Fruit fly (Drosophila melanogaster) whole organism, prepupa: Measurements from ENCODE around the gene CG2841.

Experiments
- CG10631 ChIP-seq: fragments of 200-800 bp; sonication (Bioruptor generic); optimal IDR thresholded peaks from 2 replicates; lab custom pipeline; 2016; ENCODE audit warnings: missing biosample characterization, missing genetic modification characterization
- CG11294 ChIP-seq: fragments of 200-800 bp; sonication (Bioruptor generic); IDR thresholded peaks from 2 replicates; pipeline ENCODE4 v1.3.6; 2022; ENCODE audit warnings: missing biosample characterization, missing genetic modification characterization
- CG1621 ChIP-seq: fragments of 200-800 bp; sonication (Bioruptor generic); optimal IDR thresholded peaks from 3 replicates; lab custom pipeline; 2018; ENCODE audit warnings: missing biosample characterization, mild to moderate bottlenecking, missing genetic modification characterization
- CG16779 ChIP-seq: fragments of 200-800 bp; sonication (Bioruptor generic); optimal IDR thresholded peaks from 3 replicates; lab custom pipeline; 2017; ENCODE audit warnings: missing biosample characterization, mild to moderate bottlenecking, missing genetic modification characterization
- CG3032 ChIP-seq: fragments of 200-800 bp; optimal IDR thresholded peaks from 2 replicates; lab custom pipeline; 2019; ENCODE audit warnings: missing biosample characterization, mild to moderate bottlenecking, missing genetic modification characterization, moderate library complexity
- CG31627 ChIP-seq: fragments of 200-800 bp; sonication (Bioruptor generic); optimal IDR thresholded peaks from 3 replicates; lab custom pipeline; 2016; ENCODE audit warnings: missing biosample characterization, missing genetic modification characterization
- CG32006 ChIP-seq: fragments of 200-800 bp; sonication (Bioruptor generic); optimal IDR thresholded peaks from 3 replicates; lab custom pipeline; 2017; ENCODE audit warnings: missing biosample characterization, mild to moderate bottlenecking, missing genetic modification characterization
- CG34406 ChIP-seq: fragments of 200-800 bp; sonication (Bioruptor generic); optimal IDR thresholded peaks from 3 replicates; lab custom pipeline; 2016; ENCODE audit warnings: missing biosample characterization, missing genetic modification characterization
- CG3919 ChIP-seq: fragments of 200-800 bp; sonication (Bioruptor generic); optimal IDR thresholded peaks from 3 replicates; lab custom pipeline; 2016; ENCODE audit warnings: missing biosample characterization, missing genetic modification characterization
- CG4318 ChIP-seq: fragments of 200-800 bp; sonication (Bioruptor generic); optimal IDR thresholded peaks from 3 replicates; lab custom pipeline; 2017; ENCODE audit warnings: missing biosample characterization, mild to moderate bottlenecking, missing genetic modification characterization
- CG6163 ChIP-seq: fragments of 200-800 bp; sonication (Bioruptor generic); IDR thresholded peaks from 3 replicates; pipeline ENCODE4 v1.3.6; 2022; ENCODE audit warnings: missing biosample characterization, missing genetic modification characterization
- CG6276 ChIP-seq: fragments of 200-800 bp; sonication (Bioruptor generic); optimal IDR thresholded peaks from 2 replicates; lab custom pipeline; 2017; ENCODE audit warnings: missing biosample characterization, mild to moderate bottlenecking, missing genetic modification characterization
- CG6808 ChIP-seq: fragments of 200-800 bp; sonication (Bioruptor generic); optimal IDR thresholded peaks from 3 replicates; lab custom pipeline; 2017; ENCODE audit warnings: missing biosample characterization, missing genetic modification characterization, mild to moderate bottlenecking, moderate library complexity, missing genetic modification reagents
- CG6854 ChIP-seq: fragments of 200-800 bp; sonication (Bioruptor generic); optimal IDR thresholded peaks from 2 replicates; lab custom pipeline; 2017; ENCODE audit warnings: missing biosample characterization, mild to moderate bottlenecking, missing genetic modification characterization
- CG8119 ChIP-seq: fragments of 200-800 bp; sonication (Bioruptor generic); IDR thresholded peaks from 3 replicates; pipeline ENCODE4 v1.3.6; 2022; ENCODE audit warnings: missing biosample characterization, missing genetic modification characterization
- CG8319 ChIP-seq: fragments of 200-800 bp; sonication (Bioruptor generic); optimal IDR thresholded peaks from 3 replicates; lab custom pipeline; 2016; ENCODE audit warnings: missing biosample characterization, missing genetic modification characterization
- CG8632 ChIP-seq: fragments of 200-800 bp; sonication (Bioruptor generic); optimal IDR thresholded peaks from 3 replicates; lab custom pipeline; 2016; ENCODE audit warnings: missing biosample characterization, missing genetic modification characterization
- CG9139 ChIP-seq: fragments of 200-800 bp; sonication (Bioruptor generic); optimal IDR thresholded peaks from 3 replicates; lab custom pipeline; 2017; ENCODE audit warnings: missing biosample characterization, mild to moderate bottlenecking, missing genetic modification characterization
- Eip75B ChIP-seq: fragments of 200-800 bp; sonication (Bioruptor generic); optimal IDR thresholded peaks from 3 replicates; lab custom pipeline; 2016; ENCODE audit warnings: missing biosample characterization, missing genetic modification characterization
- Eip78C ChIP-seq: fragments of 200-800 bp; sonication (Bioruptor generic); peaks from one replicate; lab custom pipeline; 2016; ENCODE audit warnings: missing biosample characterization, missing genetic modification characterization
- Eip93F ChIP-seq: fragments of 200-800 bp; sonication (Bioruptor generic); optimal IDR thresholded peaks from 2 replicates; lab custom pipeline; 2016; ENCODE audit warnings: missing biosample characterization, mild to moderate bottlenecking, missing genetic modification characterization
- Ets96B ChIP-seq: fragments of 200-800 bp; optimal IDR thresholded peaks from 2 replicates; lab custom pipeline; 2019; ENCODE audit warnings: missing biosample characterization, mild to moderate bottlenecking, missing genetic modification characterization, moderate library complexity
- Gug ChIP-seq: fragments of 200-800 bp; sonication (Bioruptor generic); IDR thresholded peaks from 2 replicates; pipeline ENCODE4 v1.3.6; 2022; ENCODE audit warnings: missing biosample characterization, missing genetic modification characterization
- Hr39 ChIP-seq: fragments of 200-800 bp; sonication (Bioruptor generic); optimal IDR thresholded peaks from 2 replicates; lab custom pipeline; 2016; ENCODE audit warnings: missing biosample characterization, missing genetic modification characterization
- Lpt ChIP-seq: fragments of 200-800 bp; sonication (Bioruptor generic); optimal IDR thresholded peaks from 3 replicates; lab custom pipeline; 2016; ENCODE audit warnings: missing biosample characterization, missing genetic modification characterization
- Met ChIP-seq: fragments of 200-800 bp; sonication (Bioruptor generic); optimal IDR thresholded peaks from 3 replicates; lab custom pipeline; 2016; ENCODE audit warnings: missing biosample characterization, missing genetic modification characterization
- Sox102F ChIP-seq: fragments of 200-800 bp; sonication (Bioruptor generic); optimal IDR thresholded peaks from 2 replicates; lab custom pipeline; 2016; ENCODE audit warnings: missing biosample characterization, mild to moderate bottlenecking, missing genetic modification characterization
- Sox14 ChIP-seq: fragments of 200-800 bp; sonication (Bioruptor generic); optimal IDR thresholded peaks from 3 replicates; lab custom pipeline; 2016; ENCODE audit warnings: missing biosample characterization, missing genetic modification characterization
- Sox15 ChIP-seq: fragments of 200-800 bp; sonication (Bioruptor generic); optimal IDR thresholded peaks from 3 replicates; lab custom pipeline; 2016; ENCODE audit warnings: missing biosample characterization, missing genetic modification characterization
- acj6 ChIP-seq: fragments of 200-800 bp; sonication (Bioruptor generic); optimal IDR thresholded peaks from 3 replicates; lab custom pipeline; 2016; ENCODE audit warnings: missing biosample characterization, missing genetic modification characterization
- cyc ChIP-seq: fragments of 200-800 bp; sonication (Bioruptor generic); optimal IDR thresholded peaks from 3 replicates; lab custom pipeline; 2016; ENCODE audit warnings: missing biosample characterization, missing genetic modification characterization
- dsx ChIP-seq: fragments of 200-800 bp; optimal IDR thresholded peaks from 3 replicates; lab custom pipeline; 2019; ENCODE audit warnings: missing biosample characterization, mild to moderate bottlenecking, missing genetic modification characterization, moderate library complexity; ENCODE audit not compliant: poor library complexity, severe bottlenecking
- eg ChIP-seq: fragments of 200-800 bp; sonication (Bioruptor generic); IDR thresholded peaks from 3 replicates; pipeline ENCODE4 v1.3.6; 2022; ENCODE audit warnings: missing biosample characterization, missing genetic modification characterization
- esn ChIP-seq: fragments of 200-800 bp; sonication (Bioruptor generic); optimal IDR thresholded peaks from 2 replicates; lab custom pipeline; 2016; ENCODE audit warnings: missing biosample characterization, mild to moderate bottlenecking, missing genetic modification characterization, moderate library complexity
- fd59A ChIP-seq: fragments of 200-800 bp; sonication (Bioruptor generic); optimal IDR thresholded peaks from 2 replicates; lab custom pipeline; 2017; ENCODE audit warnings: missing biosample characterization, mild to moderate bottlenecking, missing genetic modification characterization, missing genetic modification reagents
- fd85E ChIP-seq: fragments of 200-800 bp; sonication (Bioruptor generic); optimal IDR thresholded peaks from 3 replicates; lab custom pipeline; 2016; ENCODE audit warnings: missing biosample characterization, missing genetic modification characterization
- fkh ChIP-seq: fragments of 200-800 bp; sonication (Bioruptor generic); optimal IDR thresholded peaks from 3 replicates; lab custom pipeline; 2017; ENCODE audit warnings: missing biosample characterization, mild to moderate bottlenecking, missing genetic modification characterization, moderate library complexity
- lz ChIP-seq: fragments of 200-800 bp; sonication (Bioruptor generic); optimal IDR thresholded peaks from 3 replicates; lab custom pipeline; 2016; ENCODE audit warnings: missing biosample characterization, missing genetic modification characterization
- pdm3 ChIP-seq: fragments of 200-800 bp; sonication (Bioruptor generic); optimal IDR thresholded peaks from 3 replicates; lab custom pipeline; 2016; ENCODE audit warnings: missing biosample characterization, missing genetic modification characterization
- salr ChIP-seq, 2 experiments: fragments of 200-800 bp; sonication (Bioruptor generic); optimal IDR thresholded peaks; 3 replicates each; lab custom pipeline; 2016 to 2018; ENCODE audit warnings: missing biosample characterization in 2 of 2, missing genetic modification characterization in 2 of 2, mild to moderate bottlenecking in 1 of 2
- spab ChIP-seq: fragments of 200-800 bp; sonication (Bioruptor generic); optimal IDR thresholded peaks from 2 replicates; lab custom pipeline; 2017; ENCODE audit warnings: missing biosample characterization, mild to moderate bottlenecking, missing genetic modification characterization, missing genetic modification reagents
- ss ChIP-seq, 2 experiments: fragments of 200-800 bp; sonication (Bioruptor generic); optimal IDR thresholded peaks; 2 replicates in 1 of 2; 3 replicates in 1 of 2; lab custom pipeline; 2017 to 2018; ENCODE audit warnings: mild to moderate bottlenecking in 2 of 2, missing biosample characterization in 2 of 2, missing genetic modification characterization in 2 of 2, moderate library complexity in 1 of 2
- svp ChIP-seq: fragments of 200-800 bp; sonication (Bioruptor generic); peaks from one replicate; lab custom pipeline; 2016; ENCODE audit warnings: missing biosample characterization, missing genetic modification characterization
- topi ChIP-seq: fragments of 200-800 bp; sonication (Bioruptor generic); optimal IDR thresholded peaks from 3 replicates; lab custom pipeline; 2016; ENCODE audit warnings: missing biosample characterization, missing genetic modification characterization
- vri ChIP-seq: fragments of 200-800 bp; sonication (Bioruptor generic); optimal IDR thresholded peaks from 3 replicates; lab custom pipeline; 2016; ENCODE audit warnings: missing biosample characterization, mild to moderate bottlenecking, missing genetic modification characterization

Gene CG2841

dm6 chrX:2308403-2308965 is 57.7 kb downstream of the CG2841 start:
- TF ChIP-seq svp (GFP tag; lab: Kevin White, UChicago) (peak; percentile 64), fd59A (GFP tag; lab: Kevin White, UChicago) (no peak), CG34406 (no peak), cyc (GFP tag; lab: Kevin White, UChicago) (no peak), lz (GFP tag; lab: Kevin White, UChicago) (no peak), vri (no peak), Eip75B (GFP tag; lab: Kevin White, UChicago) (no peak), fkh (GFP tag; lab: Kevin White, UChicago) (no peak), CG4318 (GFP tag; lab: Kevin White, UChicago) (no peak), pdm3 (no peak), topi (GFP tag; lab: Kevin White, UChicago) (peak; percentile 17), CG16779 (tag; lab: Kevin White, UChicago) (no peak), spab (GFP tag; lab: Kevin White, UChicago) (no peak), Sox14 (GFP tag; lab: Kevin White, UChicago) (peak; percentile 29), acj6 (no peak), esn (peak; percentile 13), CG1621 (tag; lab: Kevin White, UChicago) (no peak), Eip78C (GFP tag; lab: Kevin White, UChicago) (peak; percentile 45), CG6163 (GFP tag; lab: Robert Waterston, UW) (no peak), CG6808 (GFP tag; lab: Kevin White, UChicago) (peak; percentile 5), Hr39 (GFP tag; lab: Kevin White, UChicago) (peak; percentile 13), Met (GFP tag; lab: Kevin White, UChicago) (peak; percentile 23), Sox102F (no peak)

dm6 chrX:2307564-2307963 is 58.6 kb downstream of the CG2841 start:
- TF ChIP-seq ss (GFP tag; optimal IDR thresholded peaks at IDR 0.05; lab: Kevin White, UChicago) (peak; percentile 13 to 45), Ets96B (tag; lab: Kevin White, UChicago) (peak; percentile 1), CG31627 (no peak), CG6854 (GFP tag; lab: Kevin White, UChicago) (no peak), CG1621 (tag; lab: Kevin White, UChicago) (peak; percentile 33), CG8319 (no peak), CG6163 (GFP tag; lab: Robert Waterston, UW) (no peak), Sox15 (GFP tag; lab: Kevin White, UChicago) (no peak), Sox14 (GFP tag; lab: Kevin White, UChicago) (no peak), Met (GFP tag; lab: Kevin White, UChicago) (no peak), CG8632 (GFP tag; lab: Kevin White, UChicago) (no peak), dsx (GFP tag; lab: Kevin White, UChicago) (peak; percentile 46), Eip93F (no peak), CG32006 (GFP tag; lab: Kevin White, UChicago) (peak; percentile 6), vri (no peak), CG11294 (no peak), CG3919 (GFP tag; lab: Kevin White, UChicago) (no peak), CG3032 (tag; lab: Kevin White, UChicago) (peak; percentile 15)

dm6 chrX:2306760-2307159 is 59.4 kb downstream of the CG2841 start:
- no peak for TF ChIP-seq Lpt

dm6 chrX:2306307-2306706 is 59.8 kb downstream of the CG2841 start:
- no peak for TF ChIP-seq dsx (GFP tag; lab: Kevin White, UChicago)
- TF ChIP-seq CG10631 (GFP tag; lab: Kevin White, UChicago): peak; percentile 82
- peak; percentile 78 for TF ChIP-seq CG8632 (GFP tag; lab: Kevin White, UChicago)
- TF ChIP-seq CG6276 (GFP tag; lab: Kevin White, UChicago): peak; percentile 82
- TF ChIP-seq cyc (GFP tag; lab: Kevin White, UChicago): peak; percentile 77
- peak; percentile 62 for TF ChIP-seq Gug (GFP tag; lab: Robert Waterston, UW)
- no peak for TF ChIP-seq CG9139 (GFP tag; lab: Kevin White, UChicago)
- peak; percentile 64 for TF ChIP-seq CG4318 (GFP tag; lab: Kevin White, UChicago)
- peak; percentile 56 for TF ChIP-seq Ets96B (tag; lab: Kevin White, UChicago)
- TF ChIP-seq CG6854 (GFP tag; lab: Kevin White, UChicago): peak; percentile 13
- TF ChIP-seq CG16779 (tag; lab: Kevin White, UChicago): peak; percentile 42
- TF ChIP-seq eg (GFP tag; lab: Robert Waterston, UW): peak; percentile 17; the same call in 2 of the 3 replicates
- TF ChIP-seq CG11294: peak; percentile 52; the same call in 1 of the 2 replicates
- peak; percentile 86 for TF ChIP-seq CG31627
- TF ChIP-seq spab (GFP tag; lab: Kevin White, UChicago): peak; percentile 69
- TF ChIP-seq CG8119 (GFP tag; lab: Robert Waterston, UW): peak; percentile 85
- TF ChIP-seq pdm3: peak; percentile 86
- TF ChIP-seq salr (GFP tag; optimal IDR thresholded peaks at IDR 0.05; lab: Kevin White, UChicago): peak in 1 of 2 experiments; percentile 82
- no peak for TF ChIP-seq fd85E (GFP tag; lab: Kevin White, UChicago)
- peak; percentile 85 for TF ChIP-seq esn
